Fruit fly (Drosophila melanogaster) whole organism, embryonic: Measurements from ENCODE around the gene cd.

ENCODE experiments used
- Aef1 ChIP-seq: fragments of 200-800 bp; sonication (Bioruptor generic); IDR thresholded peaks from 3 replicates; pipeline ENCODE4 v1.3.6; 2022; ENCODE audit warnings: missing biosample characterization, missing genetic modification characterization
- Atf3 ChIP-seq: fragments of 200-800 bp; sonication (Bioruptor generic); optimal IDR thresholded peaks from 3 replicates; lab custom pipeline; 2016; ENCODE audit warnings: missing biosample characterization, missing genetic modification characterization
- B-H1 ChIP-seq: fragments of 200-800 bp; sonication (Bioruptor generic); IDR thresholded peaks from 3 replicates; pipeline ENCODE4 v1.3.6; 2022; ENCODE audit warnings: missing biosample characterization, missing genetic modification characterization
- CG12104 ChIP-seq: fragments of 200-800 bp; sonication (Bioruptor generic); optimal IDR thresholded peaks from 3 replicates; lab custom pipeline; 2016; ENCODE audit warnings: missing biosample characterization, missing genetic modification characterization
- CG12155 ChIP-seq: fragments of 200-800 bp; sonication (Bioruptor generic); optimal IDR thresholded peaks from 3 replicates; lab custom pipeline; 2016; ENCODE audit warnings: missing biosample characterization, missing genetic modification characterization
- CG1233 ChIP-seq: fragments of 200-800 bp; sonication (Bioruptor generic); optimal IDR thresholded peaks from 4 replicates; lab custom pipeline; 2018; ENCODE audit warnings: missing biosample characterization, mild to moderate bottlenecking, missing genetic modification characterization
- CG13287 ChIP-seq: fragments of 200-800 bp; sonication (Bioruptor generic); IDR thresholded peaks from 2 replicates; pipeline ENCODE4 v1.3.6; 2022; ENCODE audit warnings: missing biosample characterization, missing genetic modification characterization; ENCODE audit not compliant: partially characterized antibody
- CG13624 ChIP-seq: fragments of 200-800 bp; sonication (Bioruptor generic); optimal IDR thresholded peaks from 2 replicates; lab custom pipeline; 2016; ENCODE audit warnings: missing biosample characterization, missing genetic modification characterization
- CG14667 ChIP-seq: fragments of 200-800 bp; sonication (Bioruptor generic); IDR thresholded peaks from 2 replicates; pipeline ENCODE4 v1.3.6; 2022; ENCODE audit warnings: missing biosample characterization, missing genetic modification characterization
- CG14710 ChIP-seq: fragments of 200-800 bp; sonication (Bioruptor generic); optimal IDR thresholded peaks from 3 replicates; lab custom pipeline; 2019; ENCODE audit warnings: missing biosample characterization, mild to moderate bottlenecking, missing genetic modification characterization, moderate library complexity
- CG15269 ChIP-seq: fragments of 200-800 bp; sonication (Bioruptor generic); optimal IDR thresholded peaks from 2 replicates; lab custom pipeline; 2018; ENCODE audit warnings: missing biosample characterization, mild to moderate bottlenecking, missing genetic modification characterization, moderate library complexity
- CG1603 ChIP-seq: fragments of 200-800 bp; sonication (Bioruptor generic); optimal IDR thresholded peaks from 2 replicates; lab custom pipeline; 2019; ENCODE audit warnings: missing biosample characterization, mild to moderate bottlenecking, missing genetic modification characterization, moderate library complexity
- CG18262 ChIP-seq: fragments of 200-800 bp; optimal IDR thresholded peaks from 3 replicates; lab custom pipeline; 2019; ENCODE audit warnings: missing biosample characterization, mild to moderate bottlenecking, missing genetic modification characterization, moderate library complexity
- CG18619 ChIP-seq: fragments of 200-800 bp; sonication (Bioruptor generic); optimal IDR thresholded peaks from 3 replicates; lab custom pipeline; 2017; ENCODE audit warnings: missing biosample characterization, mild to moderate bottlenecking, missing genetic modification characterization
- CG2889 ChIP-seq: fragments of 200-800 bp; sonication (Bioruptor generic); IDR thresholded peaks from 3 replicates; pipeline ENCODE4 v1.3.6; 2022; ENCODE audit warnings: missing biosample characterization, missing genetic modification characterization
- CG30403 ChIP-seq: fragments of 200-800 bp; sonication (Bioruptor generic); optimal IDR thresholded peaks from 3 replicates; lab custom pipeline; 2016; ENCODE audit warnings: missing biosample characterization, missing genetic modification characterization
- CG34376 ChIP-seq: fragments of 200-800 bp; sonication (Bioruptor generic); optimal IDR thresholded peaks from 2 replicates; lab custom pipeline; 2018; ENCODE audit warnings: missing biosample characterization, mild to moderate bottlenecking, missing genetic modification characterization
- D ChIP-seq, 2 experiments: fragments of 200-800 bp in 1 of 2; fragments of >200 bp in 1 of 2; sonication (Bioruptor generic) in 1 of 2; optimal IDR thresholded peaks; 2 replicates in 1 of 2; 3 replicates in 1 of 2; lab custom pipeline; 2017; ENCODE audit warnings: mild to moderate bottlenecking in 1 of 2, missing biosample characterization in 1 of 2, missing genetic modification characterization in 1 of 2, missing genetic modification reagents in 1 of 2
- D19A ChIP-seq: fragments of 200-800 bp; optimal IDR thresholded peaks from 3 replicates; lab custom pipeline; 2019; ENCODE audit warnings: missing biosample characterization, mild to moderate bottlenecking, missing genetic modification characterization, moderate library complexity
- D19B ChIP-seq: fragments of 200-800 bp; sonication (Bioruptor generic); optimal IDR thresholded peaks from 2 replicates; lab custom pipeline; 2017; ENCODE audit warnings: missing biosample characterization, mild to moderate bottlenecking, missing genetic modification characterization
- Dek ChIP-seq: fragments of 200-800 bp; sonication (Bioruptor generic); optimal IDR thresholded peaks from 3 replicates; lab custom pipeline; 2019; ENCODE audit warnings: missing biosample characterization, mild to moderate bottlenecking, missing genetic modification characterization, moderate library complexity
- Hr51 ChIP-seq, 2 experiments: fragments of 200-800 bp; sonication (Bioruptor generic); optimal IDR thresholded peaks; 2 replicates in 1 of 2; 3 replicates in 1 of 2; lab custom pipeline; 2016 to 2018; ENCODE audit warnings: missing biosample characterization in 2 of 2, missing genetic modification characterization in 2 of 2, mild to moderate bottlenecking in 1 of 2, moderate library complexity in 1 of 2
- MBD-R2 ChIP-seq: fragments of 200-800 bp; sonication (Bioruptor generic); IDR thresholded peaks from 2 replicates; pipeline ENCODE4 v1.3.6; 2022; ENCODE audit warnings: missing biosample characterization, missing genetic modification characterization
- MESR4 ChIP-seq: fragments of 200-800 bp; sonication (Bioruptor generic); optimal IDR thresholded peaks from 2 replicates; lab custom pipeline; 2018; ENCODE audit warnings: missing biosample characterization, mild to moderate bottlenecking, missing genetic modification characterization, moderate library complexity
- Mes4 ChIP-seq: fragments of 200-800 bp; sonication (Bioruptor generic); optimal IDR thresholded peaks from 2 replicates; lab custom pipeline; 2016; ENCODE audit warnings: missing biosample characterization, missing genetic modification characterization
- Nf-YB ChIP-seq: fragments of 200-800 bp; sonication (Bioruptor generic); optimal IDR thresholded peaks from 3 replicates; lab custom pipeline; 2019; ENCODE audit warnings: missing biosample characterization, mild to moderate bottlenecking, missing genetic modification characterization, moderate library complexity
- Opbp ChIP-seq: fragments of 200-800 bp; sonication (Bioruptor generic); IDR thresholded peaks from 3 replicates; pipeline ENCODE4 v1.3.6; 2022; ENCODE audit warnings: missing biosample characterization, missing genetic modification characterization; ENCODE audit not compliant: partially characterized antibody
- Vsx1 ChIP-seq: fragments of 200-800 bp; sonication (Bioruptor generic); optimal IDR thresholded peaks from 2 replicates; lab custom pipeline; 2017; ENCODE audit warnings: missing biosample characterization, mild to moderate bottlenecking, missing genetic modification characterization, missing genetic modification reagents
- YL-1 ChIP-seq: fragments of 200-800 bp; sonication (Bioruptor generic); optimal IDR thresholded peaks from 3 replicates; lab custom pipeline; 2017; ENCODE audit warnings: missing biosample characterization, mild to moderate bottlenecking, missing genetic modification characterization
- az2 ChIP-seq: fragments of 200-800 bp; sonication (Bioruptor generic); optimal IDR thresholded peaks from 3 replicates; lab custom pipeline; 2016; ENCODE audit warnings: missing biosample characterization, missing genetic modification characterization
- bbx ChIP-seq: fragments of 200-800 bp; sonication (Bioruptor generic); IDR thresholded peaks from 2 replicates; pipeline ENCODE4 v1.3.6; 2022; ENCODE audit warnings: missing biosample characterization, missing genetic modification characterization; ENCODE audit not compliant: partially characterized antibody
- chinmo ChIP-seq: fragments of 200-800 bp; sonication (Bioruptor generic); IDR thresholded peaks from 4 replicates; pipeline ENCODE4 v1.3.6; 2022; ENCODE audit warnings: missing biosample characterization, missing genetic modification characterization; ENCODE audit not compliant: partially characterized antibody
- da ChIP-seq: fragments of 200-800 bp; sonication (Bioruptor generic); optimal IDR thresholded peaks from 2 replicates; lab custom pipeline; 2016; ENCODE audit warnings: missing biosample characterization, missing genetic modification characterization
- dm ChIP-seq: fragments of 200-800 bp; sonication (Bioruptor generic); optimal IDR thresholded peaks from 3 replicates; lab custom pipeline; 2016; ENCODE audit warnings: missing biosample characterization, missing genetic modification characterization
- fd96Cb ChIP-seq: fragments of 200-800 bp; sonication (Bioruptor generic); optimal IDR thresholded peaks from 2 replicates; lab custom pipeline; 2018; ENCODE audit warnings: missing biosample characterization, mild to moderate bottlenecking, missing genetic modification characterization, moderate library complexity
- klu ChIP-seq: fragments of 200-800 bp; sonication (Bioruptor generic); IDR thresholded peaks from 2 replicates; pipeline ENCODE4 v1.3.6; 2022; ENCODE audit warnings: missing biosample characterization, missing genetic modification characterization
- mld ChIP-seq: fragments of 200-800 bp; sonication (Bioruptor generic); IDR thresholded peaks from 3 replicates; pipeline ENCODE4 v1.3.6; 2022; ENCODE audit warnings: missing biosample characterization, missing genetic modification characterization; ENCODE audit not compliant: partially characterized antibody
- oc ChIP-seq: fragments of 200-800 bp; sonication (Bioruptor generic); optimal IDR thresholded peaks from 2 replicates; lab custom pipeline; 2018; ENCODE audit warnings: missing biosample characterization, mild to moderate bottlenecking, missing genetic modification characterization, moderate library complexity
- phol ChIP-seq: fragments of 200-800 bp; sonication (Bioruptor generic); optimal IDR thresholded peaks from 3 replicates; lab custom pipeline; 2018; ENCODE audit warnings: missing biosample characterization, mild to moderate bottlenecking, missing genetic modification characterization, moderate library complexity
- prd ChIP-seq, 3 experiments: fragments of >200 bp in 2 of 3; fragments of 200-800 bp in 1 of 3; sonication (Bioruptor generic) in 1 of 3; optimal IDR thresholded peaks in 2 of 3; IDR thresholded peaks in 1 of 3; 2 replicates in 2 of 3; 3 replicates in 1 of 3; pipeline versions ENCODE4 v1.3.6 to Lab custom; 2017 to 2022; ENCODE audit warnings: missing biosample characterization in 1 of 3, missing genetic modification characterization in 1 of 3
- pros ChIP-seq: fragments of 200-800 bp; sonication (Bioruptor generic); optimal IDR thresholded peaks from 3 replicates; lab custom pipeline; 2019; ENCODE audit warnings: missing biosample characterization, mild to moderate bottlenecking, missing genetic modification characterization, moderate library complexity
- ranshi ChIP-seq: fragments of 200-800 bp; sonication (Bioruptor generic); IDR thresholded peaks from 2 replicates; pipeline ENCODE4 v1.3.6; 2022; ENCODE audit warnings: missing biosample characterization, missing genetic modification characterization
- sr ChIP-seq: fragments of 200-800 bp; sonication (Bioruptor generic); IDR thresholded peaks from 3 replicates; pipeline ENCODE4 v1.3.6; 2022; ENCODE audit warnings: missing biosample characterization, missing genetic modification characterization
- tio ChIP-seq: fragments of 200-800 bp; sonication (Bioruptor generic); optimal IDR thresholded peaks from 2 replicates; lab custom pipeline; 2017; ENCODE audit warnings: missing biosample characterization, missing genetic modification characterization, inconsistent platforms
- toy ChIP-seq: fragments of 200-800 bp; sonication (Bioruptor generic); IDR thresholded peaks from 2 replicates; pipeline ENCODE4 v1.3.6; 2022; ENCODE audit warnings: missing biosample characterization, missing genetic modification characterization
- vnd ChIP-seq: fragments of 200-800 bp; sonication (Bioruptor generic); IDR thresholded peaks from 3 replicates; pipeline ENCODE4 v1.3.6; 2022; ENCODE audit warnings: missing biosample characterization, missing genetic modification characterization; ENCODE audit not compliant: partially characterized antibody
- zen2 ChIP-seq: fragments of 200-800 bp; sonication (Bioruptor generic); IDR thresholded peaks from 3 replicates; pipeline ENCODE4 v1.3.6; 2022; ENCODE audit warnings: missing biosample characterization, missing genetic modification characterization; ENCODE audit not compliant: partially characterized antibody

Gene cd

DNA sequence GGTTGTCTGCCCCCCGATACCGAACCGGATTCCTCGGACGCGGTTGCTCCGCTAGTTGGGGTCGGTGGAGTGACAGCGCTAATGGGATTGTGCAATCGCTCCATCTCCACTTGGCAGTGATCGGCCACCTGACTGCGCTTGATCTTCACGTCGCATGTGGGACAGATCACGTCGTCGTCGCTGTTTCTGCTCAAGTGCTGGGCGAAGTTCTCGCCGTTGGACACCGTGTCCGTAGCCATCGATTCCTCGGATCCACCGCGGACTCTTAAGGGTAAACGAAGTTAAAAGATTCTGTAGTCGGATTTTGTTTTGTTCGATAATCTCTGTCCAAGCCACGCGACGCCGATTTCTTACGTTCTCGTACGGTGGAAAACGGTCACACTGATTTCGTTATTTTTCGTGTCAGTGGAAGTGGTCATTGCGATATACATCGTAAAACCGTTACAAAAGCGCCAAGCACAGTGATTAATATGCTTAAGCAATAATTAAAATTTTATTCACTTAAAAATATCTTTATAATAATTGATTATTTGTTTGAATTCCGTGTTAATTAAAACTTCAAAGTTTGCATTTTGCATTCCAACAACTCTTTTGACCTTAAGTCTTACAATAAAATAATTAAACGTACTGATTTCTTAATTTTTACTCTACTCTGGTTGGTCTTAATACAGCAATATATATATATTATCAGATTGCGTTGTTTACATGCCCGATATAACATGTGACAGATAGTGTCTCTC is 31.4 kb downstream of the cd start, which contains the start of gene RNF220 (continued):
- no peak for TF ChIP-seq prd (optimal IDR thresholded peaks at IDR 0.05; lab: Kevin White, UChicago)
- TF ChIP-seq prd (GFP tag; IDR thresholded peaks at IDR 0.05; lab: Robert Waterston, UW) = peak; percentile 7; the same call in 1 of the 3 replicates
- no peak for TF ChIP-seq sr (GFP tag; lab: Robert Waterston, UW)
- peak; percentile 58; the same call in 1 of the 3 replicates for TF ChIP-seq mld (GFP tag; lab: Robert Waterston, UW)
- no peak for TF ChIP-seq Aef1 (GFP tag; lab: Robert Waterston, UW)
- TF ChIP-seq oc (tag; lab: Kevin White, UChicago) = no peak
- TF ChIP-seq CG12155 (GFP tag; lab: Kevin White, UChicago) = no peak
- peak; percentile 45 for TF ChIP-seq MBD-R2 (GFP tag; lab: Robert Waterston, UW)
- TF ChIP-seq dm (GFP tag; lab: Kevin White, UChicago) = peak; percentile 30
- no peak for TF ChIP-seq Nf-YB (GFP tag; lab: Kevin White, UChicago)
- no peak for TF ChIP-seq CG1233 (GFP tag; lab: Kevin White, UChicago)
- no peak for TF ChIP-seq fd96Cb (tag; lab: Kevin White, UChicago)
- peak; percentile 78 for TF ChIP-seq bbx (GFP tag; lab: Robert Waterston, UW)
- peak; percentile 41 for TF ChIP-seq CG1603
- peak; percentile 54 for TF ChIP-seq CG30403 (GFP tag; lab: Kevin White, UChicago)
- TF ChIP-seq Atf3 (GFP tag; lab: Kevin White, UChicago) = no peak
- no peak for TF ChIP-seq tio (GFP tag; lab: Kevin White, UChicago)
- no peak for TF ChIP-seq CG12104
- TF ChIP-seq Dek (tag; lab: Kevin White, UChicago) = peak; percentile 40
- no peak for TF ChIP-seq Mes4 (GFP tag; lab: Kevin White, UChicago)
- peak; percentile 4 for TF ChIP-seq CG15269 (tag; lab: Kevin White, UChicago)
- 0 out of 2 replicates have a peak, but pooled peaks have one; percentile 8 for TF ChIP-seq klu (GFP tag; lab: Robert Waterston, UW)
- TF ChIP-seq Opbp (GFP tag; lab: Robert Waterston, UW) = peak; percentile 76
- no peak for TF ChIP-seq Vsx1 (GFP tag; lab: Kevin White, UChicago)
- TF ChIP-seq D19A (tag; lab: Kevin White, UChicago) = peak; percentile 1
- TF ChIP-seq zen2 (GFP tag; lab: Robert Waterston, UW) = peak; percentile 60
- TF ChIP-seq CG34376 (GFP tag; lab: Kevin White, UChicago) = no peak
- no peak for TF ChIP-seq toy (GFP tag; lab: Robert Waterston, UW)
- no peak for TF ChIP-seq CG13624 (GFP tag; lab: Kevin White, UChicago)
- no peak for TF ChIP-seq D19B
- peak; percentile 46 for TF ChIP-seq phol (tag; lab: Kevin White, UChicago)
- no peak for TF ChIP-seq B-H1 (GFP tag; lab: Robert Waterston, UW)
- no peak for TF ChIP-seq ranshi (GFP tag; lab: Robert Waterston, UW)
- TF ChIP-seq da (GFP tag; lab: Kevin White, UChicago) = no peak
- peak; percentile 16; the same call in 1 of the 4 replicates for TF ChIP-seq chinmo
- no peak for TF ChIP-seq CG18619 (GFP tag; lab: Kevin White, UChicago)
- TF ChIP-seq pros = no peak
- TF ChIP-seq YL-1 (GFP tag; lab: Kevin White, UChicago) = no peak
- peak; percentile 11 for TF ChIP-seq vnd (GFP tag; lab: Robert Waterston, UW)
- no peak for TF ChIP-seq D (optimal IDR thresholded peaks at IDR 0.05; lab: Kevin White, UChicago)
- TF ChIP-seq D (GFP tag; optimal IDR thresholded peaks at IDR 0.05; lab: Kevin White, UChicago) = no peak
- peak in 1 of 2 experiments; percentile 31 for TF ChIP-seq Hr51 (GFP tag; optimal IDR thresholded peaks at IDR 0.05; lab: Kevin White, UChicago)
- peak; percentile 30 for TF ChIP-seq CG18262 (tag; lab: Kevin White, UChicago)
- peak; percentile 76 for TF ChIP-seq MESR4 (GFP tag; lab: Kevin White, UChicago)
- TF ChIP-seq CG13287 = peak; percentile 70
- TF ChIP-seq CG14667 (GFP tag; lab: Robert Waterston, UW) = 0 out of 2 replicates have a peak, but pooled peaks have one; percentile 8
- peak; percentile 21 for TF ChIP-seq az2
- TF ChIP-seq CG14710 (tag; lab: Kevin White, UChicago) = peak; percentile 56
- TF ChIP-seq CG2889 (GFP tag; lab: Robert Waterston, UW) = no peak
